Worm (Caenorhabditis elegans): ENCODE data around the gene F32B6.4.

Gene F32B6.4

DNA sequence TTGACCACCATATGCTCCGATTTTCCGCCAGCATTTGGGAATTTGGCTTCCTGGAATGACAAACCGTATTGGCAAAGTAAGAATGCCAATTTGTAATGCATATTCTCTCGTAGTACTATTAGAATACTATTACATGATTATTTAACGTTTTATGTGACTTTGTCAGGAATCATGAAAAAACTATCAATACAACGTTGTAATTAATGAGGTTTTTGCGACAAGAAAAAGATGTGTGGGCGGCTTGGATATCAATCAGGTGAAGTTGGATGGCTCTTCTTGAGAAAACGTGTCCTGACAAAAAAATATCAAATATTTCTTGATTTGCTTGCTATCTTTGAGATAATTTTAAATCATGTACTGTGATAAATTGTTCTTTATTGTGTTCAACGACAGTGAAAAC is 43.8 kb downstream of the F32B6.4 start, which contains the start of gene K07F5.7:
K07F5.7 (minus strand) TSS at position 101 of the 400 bp plus-strand sequence.
- TF ChIP-seq nhr-11 (tag; optimal IDR thresholded peaks at IDR 0.05) (no peak), nhr-232 (tag; optimal IDR thresholded peaks at IDR 0.05) (no peak), K09A11.1 (tag; optimal IDR thresholded peaks at IDR 0.05; ENCODE audit: insufficient read depth) (no peak), ceh-30 (tag; optimal IDR thresholded peaks at IDR 0.05) (no peak), tbx-2 (tag; optimal IDR thresholded peaks at IDR 0.05) (no peak), unc-55 (GFP tag; optimal IDR thresholded peaks at IDR 0.05) (no peak), ceh-14 (tag; optimal IDR thresholded peaks at IDR 0.05) (no peak), dve-1 (tag; optimal IDR thresholded peaks at IDR 0.05) (no peak), rnt-1 (tag; optimal IDR thresholded peaks at IDR 0.05) (no peak), ceh-24 (tag; optimal IDR thresholded peaks at IDR 0.05) (no peak), ceh-2 (tag; optimal IDR thresholded peaks at IDR 0.05) (no peak)

DNA sequence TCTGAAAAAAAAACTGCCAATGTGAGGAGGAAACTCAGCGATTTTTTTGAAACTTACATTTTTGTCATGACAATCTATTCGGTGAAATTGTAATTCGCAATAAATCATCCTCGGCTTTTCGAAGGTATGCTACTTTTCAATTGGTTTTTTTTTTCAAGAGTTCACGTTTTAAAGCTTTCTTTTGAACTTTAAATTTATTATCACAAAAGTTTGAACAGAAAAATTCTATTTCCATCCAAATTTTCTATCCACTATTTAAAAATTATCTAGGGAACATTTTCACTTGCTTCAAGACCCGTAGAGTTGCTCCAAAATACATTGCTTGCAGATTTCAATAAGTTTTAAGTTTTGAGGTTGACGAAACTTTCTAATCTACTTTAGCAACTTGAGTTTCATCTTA is 45.3 kb downstream of the F32B6.4 start, which contains the start of gene K07F5.6:
K07F5.6 (minus strand) TSS at position 101 of the 400 bp plus-strand sequence.
- TF ChIP-seq lim-6 (tag; optimal IDR thresholded peaks at IDR 0.05) = no peak

DNA sequence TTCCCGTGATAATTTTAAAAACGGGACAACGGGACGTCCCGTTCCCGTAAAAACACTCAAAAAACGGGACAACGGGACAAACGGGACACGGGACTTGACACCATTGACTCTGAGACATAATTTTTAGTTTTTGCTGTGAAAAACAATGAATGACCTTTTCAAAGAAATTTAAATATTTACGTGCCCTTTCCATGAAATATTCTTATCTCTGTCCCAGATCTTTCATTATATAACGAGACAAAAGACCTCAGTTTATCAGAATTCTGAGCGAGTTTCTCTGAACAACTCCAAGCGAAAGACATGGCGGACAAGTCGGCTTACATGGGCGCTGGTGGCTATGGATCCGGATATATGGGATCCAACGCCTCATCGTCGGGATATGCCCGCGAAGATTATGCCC is 48.1 kb downstream of the F32B6.4 start, which contains the start of gene nspd-2:
nspd-2 (plus strand) TSS at position 301 of the 400 bp plus-strand sequence.
- TF ChIP-seq dmd-4 (tag; optimal IDR thresholded peaks at IDR 0.05; ENCODE audit: borderline replicate concordance) (no peak), ceh-9 (tag; optimal IDR thresholded peaks at IDR 0.05) (no peak), ceh-22 (tag; optimal IDR thresholded peaks at IDR 0.05) (no peak), sox-2 (GFP tag; IDR thresholded peaks at IDR 0.05) (no peak), ceh-19 (GFP tag; optimal IDR thresholded peaks at IDR 0.05) (no peak), T23F11.4 (GFP tag; optimal IDR thresholded peaks at IDR 0.05) (no peak)

- TF ChIP-seq fax-1 (tag; optimal IDR thresholded peaks at IDR 0.05) (no peak), tbx-7 (tag; optimal IDR thresholded peaks at IDR 0.05) (no peak), npax-4 (tag; optimal IDR thresholded peaks at IDR 0.05) (no peak), unc-86 (tag; optimal IDR thresholded peaks at IDR 0.05) (no peak), ceh-14 (tag; optimal IDR thresholded peaks at IDR 0.05) (no peak), Y22D7AL.16 (tag; optimal IDR thresholded peaks at IDR 0.05) (no peak), hlh-13 (GFP tag; optimal IDR thresholded peaks at IDR 0.05) (no peak), dmd-4 (tag; optimal IDR thresholded peaks at IDR 0.05; ENCODE audit: borderline replicate concordance) (no peak), ceh-19 (GFP tag; optimal IDR thresholded peaks at IDR 0.05) (no peak), sdc-2 (tag; optimal IDR thresholded peaks at IDR 0.05) (no peak), rnt-1 (tag; optimal IDR thresholded peaks at IDR 0.05) (no peak)
Observed at ce11 chrIV:9842071-9842470, 49.8 kb downstream of the F32B6.4 start, which contains the start of gene K07F5.17. TSS of gene K07F5.17 (plus strand) at chrIV:9842371.

DNA sequence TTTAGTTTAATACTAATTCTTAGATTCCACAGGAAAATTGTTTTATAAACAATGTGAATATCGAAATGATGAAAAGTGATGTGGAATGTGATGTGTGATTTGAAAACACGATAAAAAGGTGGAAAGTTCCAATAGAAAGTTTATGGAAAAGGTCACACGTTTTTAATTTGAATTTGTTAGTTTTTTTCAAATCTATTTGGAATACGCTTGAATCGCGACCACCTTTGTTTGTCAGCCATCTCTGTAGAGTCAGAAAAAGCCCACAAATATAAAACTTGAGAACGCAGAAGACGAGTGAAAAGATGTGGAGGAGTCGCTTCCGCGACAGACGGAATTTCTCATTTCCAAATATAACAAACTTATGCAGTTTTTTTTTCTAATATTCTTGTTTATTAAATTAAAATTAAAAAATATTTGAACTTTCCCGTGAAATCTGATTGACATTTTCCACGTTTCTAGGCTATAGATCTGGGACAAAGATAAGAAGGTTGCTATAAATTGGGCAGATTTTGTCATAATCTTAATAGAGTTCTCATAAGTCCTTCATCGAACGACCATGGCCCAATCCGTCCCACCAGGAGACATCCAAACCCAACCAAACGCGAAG is 50.8 kb downstream of the F32B6.4 start, which contains the start of the genes kin-24 and msp-56:
kin-24 (minus strand) TSS at position 101 of the 607 bp plus-strand sequence.
msp-56 (plus strand) TSS at position 557 of the 607 bp plus-strand sequence.
- no peak for TF ChIP-seq zip-5 (tag; optimal IDR thresholded peaks at IDR 0.05)
- no peak for TF ChIP-seq hlh-30 (tag; optimal IDR thresholded peaks at IDR 0.05; ENCODE audit: insufficient read depth)
- no peak for TF ChIP-seq ref-2 (tag; optimal IDR thresholded peaks at IDR 0.05)
- TF ChIP-seq unc-3 (GFP tag; conservative IDR thresholded peaks at IDR 0.05) = no peak
- TF ChIP-seq unc-3 (tag; optimal IDR thresholded peaks at IDR 0.05) = no peak
- no peak for TF ChIP-seq hlh-6 (tag; optimal IDR thresholded peaks at IDR 0.05)
- TF ChIP-seq ceh-30 (tag; optimal IDR thresholded peaks at IDR 0.05) = no peak
- TF ChIP-seq lim-6 (tag; optimal IDR thresholded peaks at IDR 0.05) = no peak
- TF ChIP-seq ceh-24 (tag; optimal IDR thresholded peaks at IDR 0.05) = no peak
- TF ChIP-seq ets-4 (tag; optimal IDR thresholded peaks at IDR 0.05) = no peak
- no peak for TF ChIP-seq ceh-14 (tag; optimal IDR thresholded peaks at IDR 0.05)
- TF ChIP-seq ahr-1 (tag; optimal IDR thresholded peaks at IDR 0.05) = no peak
- no peak for TF ChIP-seq pha-4 (tag; optimal IDR thresholded peaks at IDR 0.05)
- no peak for TF ChIP-seq elt-2 (tag; optimal IDR thresholded peaks at IDR 0.05)
- no peak for TF ChIP-seq nhr-232 (tag; optimal IDR thresholded peaks at IDR 0.05)
- TF ChIP-seq hlh-15 (tag; optimal IDR thresholded peaks at IDR 0.05) = no peak
- no peak for TF ChIP-seq ztf-16 (tag; optimal IDR thresholded peaks at IDR 0.05)
- TF ChIP-seq pqm-1 (tag; optimal IDR thresholded peaks at IDR 0.05) = no peak
- no peak for TF ChIP-seq odd-2 (tag; optimal IDR thresholded peaks at IDR 0.05)
